Fruit fly (Drosophila melanogaster): ENCODE results near the gene CG10195.

Gene CG10195

dm6 chr2L:19506323-19506722, 21.8 kb upstream of the CG10195 start:
- TF ChIP-seq Myc (optimal IDR thresholded peaks at IDR 0.05) (no peak), h (optimal IDR thresholded peaks at IDR 0.05) (no peak), Sin3A (optimal IDR thresholded peaks at IDR 0.05) (no peak), psq (optimal IDR thresholded peaks at IDR 0.05) (no peak), insv (optimal IDR thresholded peaks at IDR 0.05) (no peak), ttk (optimal IDR thresholded peaks at IDR 0.05) (no peak)

dm6 chr2L:19497983-19498382, 13.5 kb upstream of the CG10195 start, which contains the start of gene Top3alpha:
Top3alpha (plus strand) TSS chr2L:19498168.
- no peak for TF ChIP-seq insv (optimal IDR thresholded peaks at IDR 0.05)
- no peak for TF ChIP-seq Sin3A (optimal IDR thresholded peaks at IDR 0.05)
- no peak for TF ChIP-seq Myc (optimal IDR thresholded peaks at IDR 0.05)
- TF ChIP-seq ttk (optimal IDR thresholded peaks at IDR 0.05), result no peak
- no peak for TF ChIP-seq psq (optimal IDR thresholded peaks at IDR 0.05)
- no peak for TF ChIP-seq h (optimal IDR thresholded peaks at IDR 0.05)

dm6 chr2L:19492934-19493686, 8.6 kb upstream of the CG10195 start, which contains the start of the genes swm and Ctu2:
swm (plus strand) TSS chr2L:19493251.
Ctu2 (minus strand) TSS chr2L:19493253.
- TF ChIP-seq insv (optimal IDR thresholded peaks at IDR 0.05) (no peak), h (optimal IDR thresholded peaks at IDR 0.05) (no peak), Myc (optimal IDR thresholded peaks at IDR 0.05) (no peak), Sin3A (optimal IDR thresholded peaks at IDR 0.05) (no peak), ttk (optimal IDR thresholded peaks at IDR 0.05) (no peak), psq (optimal IDR thresholded peaks at IDR 0.05) (no peak)

dm6 chr2L:19489997-19490461, 5.5 kb upstream of the CG10195 start, which contains the start of the genes CG10194 and CG18094:
CG10194 (minus strand) TSS chr2L:19490104.
CG18094 (plus strand) TSS chr2L:19490262.
- TF ChIP-seq psq (optimal IDR thresholded peaks at IDR 0.05), result no peak
- no peak for TF ChIP-seq insv (optimal IDR thresholded peaks at IDR 0.05)
- no peak for TF ChIP-seq Sin3A (optimal IDR thresholded peaks at IDR 0.05)
- TF ChIP-seq ttk (optimal IDR thresholded peaks at IDR 0.05), result no peak
- no peak for TF ChIP-seq h (optimal IDR thresholded peaks at IDR 0.05)
- no peak for TF ChIP-seq Myc (optimal IDR thresholded peaks at IDR 0.05)

- TF ChIP-seq Sin3A (optimal IDR thresholded peaks at IDR 0.05), result no peak
- no peak for TF ChIP-seq h (optimal IDR thresholded peaks at IDR 0.05)
- no peak for TF ChIP-seq insv (optimal IDR thresholded peaks at IDR 0.05)
- TF ChIP-seq ttk (optimal IDR thresholded peaks at IDR 0.05), result no peak
Measured at dm6 chr2L:19487190-19487589, 2.7 kb upstream of the CG10195 start, which contains the start of gene CG13083. CG13083 (plus strand) TSS chr2L:19487490.

dm6 chr2L:19480406-19481334, 3.8 kb downstream of the CG10195 start:
- TF ChIP-seq Myc (optimal IDR thresholded peaks at IDR 0.05) (no peak), Sin3A (optimal IDR thresholded peaks at IDR 0.05) (no peak), insv (optimal IDR thresholded peaks at IDR 0.05) (no peak), ttk (optimal IDR thresholded peaks at IDR 0.05) (no peak), psq (optimal IDR thresholded peaks at IDR 0.05) (no peak), h (optimal IDR thresholded peaks at IDR 0.05) (no peak)

dm6 chr2L:19479249-19479984, 5.1 kb downstream of the CG10195 start:
- TF ChIP-seq Sin3A (optimal IDR thresholded peaks at IDR 0.05) (no peak), h (optimal IDR thresholded peaks at IDR 0.05) (no peak), Myc (optimal IDR thresholded peaks at IDR 0.05) (no peak), psq (optimal IDR thresholded peaks at IDR 0.05) (no peak), ttk (optimal IDR thresholded peaks at IDR 0.05) (no peak), insv (optimal IDR thresholded peaks at IDR 0.05) (no peak)

dm6 chr2L:19473397-19474009, 11.0 kb downstream of the CG10195 start:
- TF ChIP-seq Myc (optimal IDR thresholded peaks at IDR 0.05) (no peak), Sin3A (optimal IDR thresholded peaks at IDR 0.05) (no peak), h (optimal IDR thresholded peaks at IDR 0.05) (no peak), insv (optimal IDR thresholded peaks at IDR 0.05) (no peak), psq (optimal IDR thresholded peaks at IDR 0.05) (no peak), ttk (optimal IDR thresholded peaks at IDR 0.05) (no peak)

dm6 chr2L:19472256-19472655, 12.2 kb downstream of the CG10195 start:
- TF ChIP-seq ttk (optimal IDR thresholded peaks at IDR 0.05) (no peak), psq (optimal IDR thresholded peaks at IDR 0.05) (no peak), Myc (optimal IDR thresholded peaks at IDR 0.05) (no peak), h (optimal IDR thresholded peaks at IDR 0.05) (no peak), insv (optimal IDR thresholded peaks at IDR 0.05) (no peak), Sin3A (optimal IDR thresholded peaks at IDR 0.05) (no peak)

- TF ChIP-seq insv (optimal IDR thresholded peaks at IDR 0.05) (no peak), ttk (optimal IDR thresholded peaks at IDR 0.05) (no peak), psq (optimal IDR thresholded peaks at IDR 0.05) (no peak), h (optimal IDR thresholded peaks at IDR 0.05) (no peak), Sin3A (optimal IDR thresholded peaks at IDR 0.05) (no peak), Myc (optimal IDR thresholded peaks at IDR 0.05) (no peak)
Measured at dm6 chr2L:19469751-19470150, 14.8 kb downstream of the CG10195 start.

- TF ChIP-seq Sin3A (optimal IDR thresholded peaks at IDR 0.05), result no peak
- no peak for TF ChIP-seq insv (optimal IDR thresholded peaks at IDR 0.05)
- no peak for TF ChIP-seq Myc (optimal IDR thresholded peaks at IDR 0.05)
- no peak for TF ChIP-seq psq (optimal IDR thresholded peaks at IDR 0.05)
- no peak for TF ChIP-seq h (optimal IDR thresholded peaks at IDR 0.05)
- TF ChIP-seq ttk (optimal IDR thresholded peaks at IDR 0.05), result no peak
Measured at dm6 chr2L:19469090-19469489, 15.4 kb downstream of the CG10195 start.

Measured in Kc167 (cell line).